Fruit fly (Drosophila melanogaster) whole organism, wandering third instar larva: Measurements from ENCODE around the gene CG14377.
A peak's percentile ranks its signal among the peaks of the same experiment; 100 is the strongest.

Experiments used
- Abd-B ChIP-seq: fragments of >200 bp; optimal IDR thresholded peaks from 2 replicates; lab custom pipeline; 2017; ENCODE audit warnings: missing biosample characterization, missing genetic modification characterization
- CG32264 ChIP-seq: fragments of 200-800 bp; sonication (Bioruptor generic); optimal IDR thresholded peaks from 2 replicates; lab custom pipeline; 2016; ENCODE audit warnings: missing biosample characterization, missing genetic modification characterization
- CG9705 ChIP-seq: fragments of 200-800 bp; sonication (Bioruptor generic); optimal IDR thresholded peaks from 2 replicates; lab custom pipeline; 2018; ENCODE audit warnings: missing biosample characterization, mild to moderate bottlenecking, missing genetic modification characterization
- CrebA ChIP-seq: fragments of 200-800 bp; sonication (Bioruptor generic); optimal IDR thresholded peaks from 2 replicates; lab custom pipeline; 2016; ENCODE audit warnings: missing biosample characterization, mild to moderate bottlenecking, missing genetic modification characterization, borderline replicate concordance
- Dfd ChIP-seq: fragments of >200 bp; optimal IDR thresholded peaks from 2 replicates; lab custom pipeline; 2017; ENCODE audit warnings: missing biosample characterization, missing genetic modification characterization
- Dif ChIP-seq: fragments of 200-275, 200-300 bp; sonication (Bioruptor generic); optimal IDR thresholded peaks from 2 replicates; lab custom pipeline; 2018; ENCODE audit warnings: missing biosample characterization, missing genetic modification characterization; ENCODE audit not compliant: partially characterized antibody
- GATAd ChIP-seq: sonication (Bioruptor generic); optimal IDR thresholded peaks from 2 replicates; lab custom pipeline; 2016; ENCODE audit warnings: missing biosample characterization, missing genetic modification characterization
- HLH106 ChIP-seq: fragments of 200-800 bp; optimal IDR thresholded peaks from 3 replicates; lab custom pipeline; 2019; ENCODE audit warnings: missing biosample characterization, mild to moderate bottlenecking, missing genetic modification characterization, moderate library complexity
- Hnf4 ChIP-seq: fragments of 200-800 bp; sonication (Bioruptor generic); optimal IDR thresholded peaks from 2 replicates; lab custom pipeline; 2016; ENCODE audit warnings: missing biosample characterization, mild to moderate bottlenecking, missing genetic modification characterization
- Hr78 ChIP-seq: fragments of >200 bp; optimal IDR thresholded peaks from 2 replicates; lab custom pipeline; 2017; ENCODE audit warnings: missing biosample characterization, missing genetic modification characterization
- Hr83 ChIP-seq: fragments of 200-300 bp; sonication (Bioruptor generic); optimal IDR thresholded peaks from 2 replicates; lab custom pipeline; 2016; ENCODE audit warnings: missing biosample characterization, mild to moderate bottlenecking, missing genetic modification characterization, moderate library complexity; ENCODE audit not compliant: poor library complexity, severe bottlenecking
- Jra ChIP-seq: sonication (Bioruptor generic); optimal IDR thresholded peaks from 2 replicates; lab custom pipeline; 2016; ENCODE audit warnings: missing biosample characterization, missing genetic modification characterization
- Mio ChIP-seq: sonication (Bioruptor generic); optimal IDR thresholded peaks from 2 replicates; lab custom pipeline; 2016; ENCODE audit warnings: missing biosample characterization, missing genetic modification characterization
- Myc ChIP-seq: fragments of >200 bp; optimal IDR thresholded peaks from 2 replicates; lab custom pipeline; 2017
- N ChIP-seq: fragments of >200 bp; optimal IDR thresholded peaks from 2 replicates; lab custom pipeline; 2018; ENCODE audit warnings: missing biosample characterization, missing external identifiers, missing genetic modification characterization
- OdsH ChIP-seq: fragments of 200-800 bp; sonication (Bioruptor generic); optimal IDR thresholded peaks from 2 replicates; lab custom pipeline; 2016; ENCODE audit warnings: missing biosample characterization, mild to moderate bottlenecking, missing genetic modification characterization
- Rel ChIP-seq, 2 experiments: fragments of 200-800 bp; sonication (Bioruptor generic) in 1 of 2; optimal IDR thresholded peaks; 2 replicates in 1 of 2; 3 replicates in 1 of 2; lab custom pipeline; 2016 to 2019; ENCODE audit warnings: mild to moderate bottlenecking in 2 of 2, missing biosample characterization in 2 of 2, missing genetic modification characterization in 2 of 2, moderate library complexity in 1 of 2
- Sp1 ChIP-seq: fragments of 200-800 bp; sonication (Bioruptor generic); optimal IDR thresholded peaks from 3 replicates; lab custom pipeline; 2019; ENCODE audit warnings: missing biosample characterization, mild to moderate bottlenecking, missing genetic modification characterization, moderate library complexity
- Vsx2 ChIP-seq: fragments of 200-300, 225-300 bp; sonication (Bioruptor generic); optimal IDR thresholded peaks from 2 replicates; lab custom pipeline; 2018; ENCODE audit warnings: missing biosample characterization, missing genetic modification characterization; ENCODE audit not compliant: partially characterized antibody
- br ChIP-seq: fragments of 200-800 bp; sonication (Bioruptor generic); optimal IDR thresholded peaks from 2 replicates; lab custom pipeline; 2016; ENCODE audit warnings: missing biosample characterization, missing genetic modification characterization
- brk ChIP-seq: fragments of 200-800 bp; sonication (Bioruptor generic); optimal IDR thresholded peaks from 2 replicates; lab custom pipeline; 2016; ENCODE audit warnings: missing biosample characterization, mild to moderate bottlenecking, missing genetic modification characterization
- dl ChIP-seq, 2 experiments: fragments of 175-275, 200-275 bp in 1 of 2; fragments of 200-275 bp in 1 of 2; sonication (Bioruptor generic); optimal IDR thresholded peaks; lab custom pipeline; 2018; ENCODE audit warnings: mild to moderate bottlenecking in 2 of 2, missing biosample characterization in 2 of 2, missing genetic modification characterization in 2 of 2, moderate library complexity in 2 of 2; ENCODE audit not compliant: partially characterized antibody in 2 of 2, insufficient read depth in 1 of 2
- dmrt93B ChIP-seq: fragments of 200-800 bp; sonication (Bioruptor generic); optimal IDR thresholded peaks from 2 replicates; lab custom pipeline; 2018; ENCODE audit warnings: missing biosample characterization, mild to moderate bottlenecking, missing genetic modification characterization
- dsf ChIP-seq: sonication (Bioruptor generic); optimal IDR thresholded peaks from 2 replicates; lab custom pipeline; 2016; ENCODE audit warnings: missing biosample characterization, missing genetic modification characterization, borderline replicate concordance
- ey ChIP-seq: fragments of 200-800 bp; sonication (Bioruptor generic); optimal IDR thresholded peaks from 2 replicates; lab custom pipeline; 2016; ENCODE audit warnings: missing biosample characterization, missing genetic modification characterization
- foxo ChIP-seq, 2 experiments: fragments of 200-800 bp; sonication (Bioruptor generic); optimal IDR thresholded peaks; 2 replicates in 1 of 2; 3 replicates in 1 of 2; lab custom pipeline; 2016 to 2017; ENCODE audit warnings: missing biosample characterization in 2 of 2, missing genetic modification characterization in 2 of 2
- fru ChIP-seq: fragments of 200-800 bp; sonication (Bioruptor generic); optimal IDR thresholded peaks from 3 replicates; lab custom pipeline; 2016; ENCODE audit warnings: missing biosample characterization, mild to moderate bottlenecking, missing genetic modification characterization
- h ChIP-seq: fragments of 200-800 bp; sonication (Bioruptor generic); optimal IDR thresholded peaks from 3 replicates; lab custom pipeline; 2016; ENCODE audit warnings: missing biosample characterization, mild to moderate bottlenecking, missing genetic modification characterization
- jim ChIP-seq: fragments of 175-275, 200-325 bp; sonication (Bioruptor generic); optimal IDR thresholded peaks from 2 replicates; lab custom pipeline; 2016; ENCODE audit warnings: missing biosample characterization, mild to moderate bottlenecking, missing genetic modification characterization
- lola ChIP-seq: fragments of >200 bp; optimal IDR thresholded peaks from 2 replicates; lab custom pipeline; 2017; ENCODE audit warnings: missing biosample characterization, missing genetic modification characterization
- pan ChIP-seq: fragments of >200 bp; optimal IDR thresholded peaks from 2 replicates; lab custom pipeline; 2017
- psq ChIP-seq: fragments of 200-800 bp; sonication (Bioruptor generic); optimal IDR thresholded peaks from 3 replicates; lab custom pipeline; 2017; ENCODE audit warnings: missing biosample characterization, mild to moderate bottlenecking, missing genetic modification characterization, moderate library complexity
- rgr ChIP-seq: fragments of 200-800 bp; sonication (Bioruptor generic); optimal IDR thresholded peaks from 3 replicates; lab custom pipeline; 2016; ENCODE audit warnings: missing biosample characterization, mild to moderate bottlenecking, missing genetic modification characterization
- sage ChIP-seq: fragments of 200-800 bp; sonication (Bioruptor generic); optimal IDR thresholded peaks from 2 replicates; lab custom pipeline; 2016; ENCODE audit warnings: missing biosample characterization, mild to moderate bottlenecking, missing genetic modification characterization
- sv ChIP-seq: fragments of 200-800 bp; sonication (Bioruptor generic); optimal IDR thresholded peaks from 3 replicates; lab custom pipeline; 2016; ENCODE audit warnings: missing biosample characterization, missing genetic modification characterization
- tai ChIP-seq: sonication (Bioruptor generic); optimal IDR thresholded peaks from 2 replicates; lab custom pipeline; 2016; ENCODE audit warnings: missing biosample characterization, missing genetic modification characterization
- usp ChIP-seq: fragments of >200 bp; optimal IDR thresholded peaks from 2 replicates; lab custom pipeline; 2017; ENCODE audit warnings: missing biosample characterization, missing genetic modification characterization
- woc ChIP-seq: sonication (Bioruptor generic); optimal IDR thresholded peaks from 2 replicates; lab custom pipeline; 2016; ENCODE audit warnings: missing biosample characterization, mild to moderate bottlenecking, missing genetic modification characterization

The CG14377 gene

dm6 chr3R:13365665-13366414 lies 31.8 kb upstream of the CG14377 start:
- TF ChIP-seq usp (GFP tag; lab: Kevin White, UChicago) (no peak), GATAd (GFP tag; lab: Kevin White, UChicago) (no peak), CrebA (GFP tag; lab: Kevin White, UChicago) (no peak), Hr78 (GFP tag; lab: Kevin White, UChicago) (no peak), Dfd (GFP tag; lab: Kevin White, UChicago) (no peak), sv (no peak)

dm6 chr3R:13366561-13367518 lies 30.8 kb upstream of the CG14377 start, which contains the start of gene Elp6:
Elp6 (minus strand) TSS chr3R:13366910.
- TF ChIP-seq ey (GFP tag; lab: Kevin White, UChicago) (peak; percentile 78), br (GFP tag; lab: Kevin White, UChicago) (peak; percentile 69), CG32264 (GFP tag; lab: Kevin White, UChicago) (peak; percentile 32), h (GFP tag; lab: Kevin White, UChicago) (peak; percentile 80), Rel (GFP tag; optimal IDR thresholded peaks at IDR 0.05; lab: Kevin White, UChicago) (no peak), Rel (tag; optimal IDR thresholded peaks at IDR 0.05; lab: Kevin White, UChicago) (no peak), Sp1 (GFP tag; lab: Kevin White, UChicago) (peak; percentile 79), OdsH (GFP tag; lab: Kevin White, UChicago) (peak; percentile 79), usp (GFP tag; lab: Kevin White, UChicago) (no peak), jim (GFP tag; lab: Kevin White, UChicago) (no peak), CrebA (GFP tag; lab: Kevin White, UChicago) (no peak), fru (peak; percentile 82), HLH106 (tag; lab: Kevin White, UChicago) (peak; percentile 77), Hr83 (GFP tag; lab: Kevin White, UChicago) (no peak), Abd-B (no peak), Hnf4 (peak; percentile 71), tai (peak; percentile 85), psq (GFP tag; lab: Kevin White, UChicago) (peak; percentile 77), foxo (GFP tag; optimal IDR thresholded peaks at IDR 0.05; lab: Kevin White, UChicago) (peak in 1 of 2 experiments; percentile 88), Dfd (GFP tag; lab: Kevin White, UChicago) (no peak), rgr (peak; percentile 79), pan (lab: Kevin White, UChicago) (no peak), brk (peak; percentile 68), CG9705 (peak; percentile 64), Dif (GFP tag; lab: Kevin White, UChicago) (no peak), Jra (peak; percentile 80), Vsx2 (no peak), sage (GFP tag; lab: Kevin White, UChicago) (peak; percentile 24), lola (GFP tag; lab: Kevin White, UChicago) (no peak), GATAd (GFP tag; lab: Kevin White, UChicago) (peak; percentile 62), dmrt93B (GFP tag; lab: Kevin White, UChicago) (peak; percentile 82), Myc (lab: Kevin White, UChicago) (no peak), N (GFP tag; lab: Kevin White, UChicago) (no peak), woc (GFP tag; lab: Kevin White, UChicago) (peak; percentile 72), Hr78 (GFP tag; lab: Kevin White, UChicago) (no peak), sv (peak; percentile 54), Mio (GFP tag; lab: Kevin White, UChicago) (no peak), dsf (GFP tag; lab: Kevin White, UChicago) (peak; percentile 73), dl (GFP tag; optimal IDR thresholded peaks at IDR 0.05; lab: Kevin White, UChicago; ENCODE audit: insufficient read depth in 1 of 2, partially characterized antibody in 2 of 2) (no peak)
